Fruit fly (Drosophila melanogaster) whole organism, embryonic: ENCODE data around the gene Vti1a.
A peak's percentile ranks its signal among the peaks of the same experiment; 100 is the strongest.

Experiments
- B-H1 ChIP-seq: fragments of 200-800 bp; sonication (Bioruptor generic); IDR thresholded peaks from 3 replicates; pipeline ENCODE4 v1.3.6; 2022; ENCODE audit warnings: missing biosample characterization, missing genetic modification characterization
- Bgb ChIP-seq: fragments of 200-800 bp; sonication (Bioruptor generic); IDR thresholded peaks from 2 replicates; pipeline ENCODE4 v1.3.6; 2022; ENCODE audit warnings: missing biosample characterization, missing genetic modification characterization; ENCODE audit not compliant: partially characterized antibody
- Blimp-1 ChIP-seq: fragments of 200-800 bp; sonication (Bioruptor generic); optimal IDR thresholded peaks from 3 replicates; lab custom pipeline; 2018; ENCODE audit warnings: missing biosample characterization, missing genetic modification characterization, mild to moderate bottlenecking, moderate library complexity, missing genetic modification reagents
- Bteb2 ChIP-seq: fragments of 200-800 bp; sonication (Bioruptor generic); optimal IDR thresholded peaks from 2 replicates; lab custom pipeline; 2016; ENCODE audit warnings: missing biosample characterization, missing genetic modification characterization
- CG11695 ChIP-seq: fragments of 200-800 bp; sonication (Bioruptor generic); IDR thresholded peaks from 3 replicates; pipeline ENCODE4 v1.3.6; 2022; ENCODE audit warnings: missing biosample characterization, missing genetic modification characterization
- CG12155 ChIP-seq: fragments of 200-800 bp; sonication (Bioruptor generic); optimal IDR thresholded peaks from 3 replicates; lab custom pipeline; 2016; ENCODE audit warnings: missing biosample characterization, missing genetic modification characterization
- CG12942 ChIP-seq: fragments of 200-800 bp; sonication (Bioruptor generic); optimal IDR thresholded peaks from 3 replicates; lab custom pipeline; 2016; ENCODE audit warnings: missing biosample characterization, missing genetic modification characterization
- CG13894 ChIP-seq: fragments of 200-800 bp; sonication (Bioruptor generic); optimal IDR thresholded peaks from 3 replicates; lab custom pipeline; 2018; ENCODE audit warnings: missing biosample characterization, mild to moderate bottlenecking, missing genetic modification characterization, moderate library complexity
- CG15479 ChIP-seq: fragments of 200-800 bp; sonication (Bioruptor generic); optimal IDR thresholded peaks from 3 replicates; lab custom pipeline; 2019; ENCODE audit warnings: missing biosample characterization, mild to moderate bottlenecking, missing genetic modification characterization, moderate library complexity
- CG16779 ChIP-seq: fragments of 200-800 bp; sonication (Bioruptor generic); IDR thresholded peaks from 2 replicates; pipeline ENCODE4 v1.3.6; 2022; ENCODE audit warnings: missing biosample characterization, missing genetic modification characterization
- CG17912 ChIP-seq: fragments of 200-800 bp; sonication (Bioruptor generic); optimal IDR thresholded peaks from 2 replicates; lab custom pipeline; 2018; ENCODE audit warnings: missing biosample characterization, mild to moderate bottlenecking, missing genetic modification characterization
- CG2199 ChIP-seq: fragments of 200-800 bp; sonication (Bioruptor generic); IDR thresholded peaks from 3 replicates; pipeline ENCODE4 v1.3.6; 2022; ENCODE audit warnings: missing biosample characterization, missing genetic modification characterization
- CG2678 ChIP-seq: fragments of 200-800 bp; sonication (Bioruptor generic); optimal IDR thresholded peaks from 3 replicates; lab custom pipeline; 2019; ENCODE audit warnings: missing biosample characterization, mild to moderate bottlenecking, missing genetic modification characterization, moderate library complexity
- CG3281 ChIP-seq: fragments of 200-800 bp; sonication (Bioruptor generic); optimal IDR thresholded peaks from 3 replicates; lab custom pipeline; 2017; ENCODE audit warnings: missing biosample characterization, mild to moderate bottlenecking, missing genetic modification characterization
- CG4328 ChIP-seq: fragments of 200-800 bp; sonication (Bioruptor generic); optimal IDR thresholded peaks from 3 replicates; lab custom pipeline; 2017; ENCODE audit warnings: missing biosample characterization, missing genetic modification reagents, missing genetic modification characterization
- CG5953 ChIP-seq: fragments of 200-800 bp; sonication (Bioruptor generic); IDR thresholded peaks from 2 replicates; pipeline ENCODE4 v1.3.6; 2022; ENCODE audit warnings: missing biosample characterization, missing genetic modification characterization
- CG6854 ChIP-seq: fragments of 200-800 bp; sonication (Bioruptor generic); optimal IDR thresholded peaks from 3 replicates; lab custom pipeline; 2017; ENCODE audit warnings: missing biosample characterization, mild to moderate bottlenecking, missing genetic modification characterization
- CG7839 ChIP-seq: fragments of 200-800 bp; sonication (Bioruptor generic); optimal IDR thresholded peaks from 3 replicates; lab custom pipeline; 2018; ENCODE audit warnings: missing biosample characterization, mild to moderate bottlenecking, missing genetic modification characterization, moderate library complexity
- CG8290 ChIP-seq, 3 experiments: fragments of 200-800 bp; sonication (Bioruptor generic); optimal IDR thresholded peaks; 2 replicates each; lab custom pipeline; 2016 to 2019; ENCODE audit warnings: missing biosample characterization in 3 of 3, missing genetic modification characterization in 3 of 3, mild to moderate bottlenecking in 2 of 3, moderate library complexity in 1 of 3
- Doc2 ChIP-seq: fragments of 200-800 bp; sonication (Bioruptor generic); IDR thresholded peaks from 2 replicates; pipeline ENCODE4 v1.3.6; 2022; ENCODE audit warnings: missing biosample characterization, missing genetic modification characterization
- Doc3 ChIP-seq: fragments of 200-800 bp; sonication (Bioruptor generic); IDR thresholded peaks from 3 replicates; pipeline ENCODE4 v1.3.6; 2022; ENCODE audit warnings: missing biosample characterization, missing genetic modification characterization; ENCODE audit not compliant: partially characterized antibody
- Ets65A ChIP-seq: fragments of 200-800 bp; sonication (Bioruptor generic); peaks from one replicate; lab custom pipeline; 2016; ENCODE audit warnings: missing biosample characterization, missing genetic modification characterization
- Hmr ChIP-seq: fragments of 200-800 bp; sonication (Bioruptor generic); optimal IDR thresholded peaks from 3 replicates; lab custom pipeline; 2017; ENCODE audit warnings: mild to moderate bottlenecking, missing biosample characterization, missing genetic modification reagents, missing genetic modification characterization
- Hr39 ChIP-seq: fragments of >200 bp; optimal IDR thresholded peaks from 2 replicates; lab custom pipeline; 2017
- Hsf ChIP-seq: fragments of 200-800 bp; sonication (Bioruptor generic); optimal IDR thresholded peaks from 3 replicates; lab custom pipeline; 2016; ENCODE audit warnings: missing biosample characterization, missing genetic modification characterization
- Med ChIP-seq: fragments of 200-800 bp; sonication (Bioruptor generic); peaks from one replicate; lab custom pipeline; 2016; ENCODE audit warnings: missing biosample characterization, missing genetic modification characterization, mild to moderate bottlenecking, inconsistent platforms, moderate library complexity
- Myb ChIP-seq: fragments of 200-800 bp; sonication (Bioruptor generic); optimal IDR thresholded peaks from 2 replicates; lab custom pipeline; 2016; ENCODE audit warnings: missing biosample characterization, missing genetic modification characterization
- Nf-YA ChIP-seq: fragments of 200-800 bp; sonication (Bioruptor generic); IDR thresholded peaks from 2 replicates; pipeline ENCODE4 v1.3.6; 2022; ENCODE audit warnings: missing biosample characterization, missing genetic modification characterization
- Optix ChIP-seq: fragments of 200-800 bp; sonication (Bioruptor generic); IDR thresholded peaks from 3 replicates; pipeline ENCODE4 v1.3.6; 2022; ENCODE audit warnings: missing biosample characterization, missing genetic modification characterization
- Ptx1 ChIP-seq: fragments of 200-800 bp; sonication (Bioruptor generic); IDR thresholded peaks from 2 replicates; pipeline ENCODE4 v1.3.6; 2022; ENCODE audit warnings: missing biosample characterization, missing genetic modification characterization
- Sry-δ ChIP-seq: fragments of 200-800 bp; sonication (Bioruptor generic); optimal IDR thresholded peaks from 2 replicates; lab custom pipeline; 2016; ENCODE audit warnings: missing biosample characterization, missing genetic modification characterization
- ac ChIP-seq: fragments of 200-800 bp; sonication (Bioruptor generic); optimal IDR thresholded peaks from 3 replicates; lab custom pipeline; 2017; ENCODE audit warnings: missing biosample characterization, mild to moderate bottlenecking, missing genetic modification characterization
- btn ChIP-seq: fragments of 200-800 bp; sonication (Bioruptor generic); optimal IDR thresholded peaks from 2 replicates; lab custom pipeline; 2016; ENCODE audit warnings: missing biosample characterization, missing genetic modification characterization
- chif ChIP-seq, 2 experiments: fragments of 200-800 bp; sonication (Bioruptor generic); optimal IDR thresholded peaks; 3 replicates each; lab custom pipeline; 2016; ENCODE audit warnings: missing biosample characterization in 2 of 2, missing genetic modification characterization in 2 of 2
- chn ChIP-seq: fragments of 200-800 bp; sonication (Bioruptor generic); optimal IDR thresholded peaks from 2 replicates; lab custom pipeline; 2016; ENCODE audit warnings: missing biosample characterization, missing genetic modification characterization
- crol ChIP-seq: fragments of 200-800 bp; sonication (Bioruptor generic); IDR thresholded peaks from 2 replicates; pipeline ENCODE4 v1.3.6; 2022; ENCODE audit warnings: missing biosample characterization, missing genetic modification characterization
- da ChIP-seq: fragments of 200-800 bp; sonication (Bioruptor generic); optimal IDR thresholded peaks from 2 replicates; lab custom pipeline; 2016; ENCODE audit warnings: missing biosample characterization, missing genetic modification characterization
- danr ChIP-seq: fragments of 200-800 bp; sonication (Bioruptor generic); IDR thresholded peaks from 2 replicates; pipeline ENCODE4 v1.3.6; 2022; ENCODE audit warnings: missing biosample characterization, missing genetic modification characterization
- gce ChIP-seq: fragments of 200-800 bp; sonication (Bioruptor generic); IDR thresholded peaks from 3 replicates; pipeline ENCODE4 v1.3.6; 2022; ENCODE audit warnings: missing biosample characterization, missing genetic modification characterization
- grau ChIP-seq: fragments of 200-800 bp; optimal IDR thresholded peaks from 3 replicates; lab custom pipeline; 2019; ENCODE audit warnings: missing biosample characterization, mild to moderate bottlenecking, missing genetic modification characterization, moderate library complexity
- hkb ChIP-seq, 2 experiments: fragments of 200-800 bp in 1 of 2; fragments of >200 bp in 1 of 2; sonication (Bioruptor generic) in 1 of 2; IDR thresholded peaks in 1 of 2; optimal IDR thresholded peaks in 1 of 2; 2 replicates each; pipeline versions ENCODE4 v1.3.6 to Lab custom; 2017 to 2022; ENCODE audit warnings: missing biosample characterization in 1 of 2, missing genetic modification characterization in 1 of 2
- lilli ChIP-seq: fragments of 200-800 bp; sonication (Bioruptor generic); optimal IDR thresholded peaks from 3 replicates; lab custom pipeline; 2016; ENCODE audit warnings: missing biosample characterization, missing genetic modification characterization
- ro ChIP-seq: fragments of 200-800 bp; sonication (Bioruptor generic); IDR thresholded peaks from 2 replicates; pipeline ENCODE4 v1.3.6; 2022; ENCODE audit warnings: missing biosample characterization, missing genetic modification characterization
- row ChIP-seq: fragments of 200-800 bp; sonication (Bioruptor generic); IDR thresholded peaks from 3 replicates; pipeline ENCODE4 v1.3.6; 2022; ENCODE audit warnings: missing biosample characterization, missing genetic modification characterization
- sens ChIP-seq: fragments of 200-800 bp; sonication (Bioruptor generic); peaks from one replicate; lab custom pipeline; 2016; ENCODE audit warnings: missing biosample characterization, missing genetic modification characterization
- slbo ChIP-seq: fragments of 200-800 bp; sonication (Bioruptor generic); IDR thresholded peaks from 2 replicates; pipeline ENCODE4 v1.3.6; 2022; ENCODE audit warnings: missing biosample characterization, missing genetic modification characterization
- sna ChIP-seq: fragments of 200-800 bp; sonication (Bioruptor generic); IDR thresholded peaks from 2 replicates; pipeline ENCODE4 v1.3.6; 2022; ENCODE audit warnings: missing biosample characterization, missing genetic modification characterization; ENCODE audit not compliant: partially characterized antibody
- sqz ChIP-seq: fragments of 200-800 bp; sonication (Bioruptor generic); optimal IDR thresholded peaks from 3 replicates; lab custom pipeline; 2018; ENCODE audit warnings: missing biosample characterization, mild to moderate bottlenecking, missing genetic modification characterization
- tll ChIP-seq, 2 experiments: fragments of 200-800 bp in 1 of 2; fragments of >200 bp in 1 of 2; sonication (Bioruptor generic) in 1 of 2; optimal IDR thresholded peaks; 2 replicates each; lab custom pipeline; 2017 to 2019; ENCODE audit warnings: missing biosample characterization in 2 of 2, missing genetic modification characterization in 2 of 2, mild to moderate bottlenecking in 1 of 2, moderate library complexity in 1 of 2
- wor ChIP-seq: fragments of 200-800 bp; sonication (Bioruptor generic); IDR thresholded peaks from 2 replicates; pipeline ENCODE4 v1.3.6; 2022; ENCODE audit warnings: missing biosample characterization, missing genetic modification characterization

Vti1a gene

DNA sequence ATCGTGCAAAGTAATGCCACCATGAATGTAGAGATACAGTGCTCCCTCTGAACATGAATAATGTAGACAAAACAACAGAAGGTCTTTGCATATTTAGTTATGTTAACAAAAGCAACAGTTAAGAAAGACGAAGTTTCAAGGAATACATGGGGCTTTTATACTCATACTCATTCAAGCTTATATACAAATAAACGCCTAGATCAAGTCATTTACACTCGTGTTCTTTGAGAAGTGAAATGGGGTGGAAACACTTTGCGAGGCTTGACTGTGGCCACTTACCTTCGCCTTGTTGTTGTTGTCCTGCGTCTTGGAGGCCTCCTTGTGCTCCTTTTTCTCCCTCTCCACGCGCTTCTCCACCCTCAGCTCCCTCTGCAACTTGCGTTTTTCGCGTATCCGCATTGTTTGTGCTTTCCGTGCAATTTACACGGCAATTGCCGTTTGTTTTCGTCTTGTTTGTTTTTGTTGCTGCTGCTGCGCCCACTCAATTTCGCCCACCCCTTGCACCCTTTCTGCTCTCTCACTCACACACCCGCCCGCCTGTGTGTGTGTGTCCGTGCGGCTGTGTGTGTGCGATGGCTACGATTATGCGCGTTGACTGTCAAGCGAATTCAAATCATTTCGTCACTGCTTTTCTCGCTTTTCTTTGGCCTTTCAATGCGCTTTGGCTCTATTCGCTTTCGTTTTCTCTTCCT, 7.8 kb downstream of the Vti1a start (continued):
- TF ChIP-seq sqz (no peak), CG16779 (GFP tag; lab: Robert Waterston, UW) (no peak), CG5953 (no peak), wor (GFP tag; lab: Robert Waterston, UW) (no peak), CG3281 (GFP tag; lab: Kevin White, UChicago) (no peak), lilli (no peak), CG2199 (no peak), CG13894 (tag; lab: Kevin White, UChicago) (peak; percentile 42), Sry-δ (GFP tag; lab: Kevin White, UChicago) (no peak), CG8290 (GFP tag; optimal IDR thresholded peaks at IDR 0.05; lab: Kevin White, UChicago) (no peak), CG8290 (tag; optimal IDR thresholded peaks at IDR 0.05; lab: Kevin White, UChicago) (no peak), row (GFP tag; lab: Robert Waterston, UW) (peak; percentile 63), CG7839 (tag; lab: Kevin White, UChicago) (peak; percentile 37), Bteb2 (GFP tag; lab: Kevin White, UChicago) (no peak), chn (peak; percentile 19), Hsf (peak; percentile 0), danr (no peak), CG2678 (tag; lab: Kevin White, UChicago) (peak; percentile 17), B-H1 (GFP tag; lab: Robert Waterston, UW) (no peak), Hr39 (peak; percentile 89), Hmr (GFP tag; lab: Kevin White, UChicago) (no peak), ac (GFP tag; lab: Kevin White, UChicago) (no peak), CG6854 (GFP tag; lab: Kevin White, UChicago) (no peak), Nf-YA (GFP tag; lab: Robert Waterston, UW) (no peak), chif (GFP tag; optimal IDR thresholded peaks at IDR 0.05; lab: Kevin White, UChicago) (no peak), btn (GFP tag; lab: Kevin White, UChicago) (no peak), CG15479 (no peak), CG4328 (GFP tag; lab: Kevin White, UChicago) (no peak), CG17912 (GFP tag; lab: Kevin White, UChicago) (no peak), hkb (optimal IDR thresholded peaks at IDR 0.05; lab: Kevin White, UChicago) (no peak), hkb (GFP tag; IDR thresholded peaks at IDR 0.05; lab: Robert Waterston, UW) (no peak; the same call in 1 of the 2 replicates), Ptx1 (GFP tag; lab: Robert Waterston, UW) (0 out of 2 replicates have a peak, but pooled peaks have one; percentile 9), Ets65A (GFP tag; lab: Kevin White, UChicago) (peak; percentile 71), CG12942 (GFP tag; lab: Kevin White, UChicago) (no peak), Med (GFP tag; lab: Kevin White, UChicago) (peak; percentile 7), gce (GFP tag; lab: Robert Waterston, UW) (no peak), sna (no peak), crol (peak; percentile 77), Doc2 (GFP tag; lab: Robert Waterston, UW) (no peak), CG11695 (no peak), da (GFP tag; lab: Kevin White, UChicago) (no peak), Blimp-1 (GFP tag; lab: Kevin White, UChicago) (no peak), Myb (GFP tag; lab: Kevin White, UChicago) (peak; percentile 5), sens (GFP tag; lab: Kevin White, UChicago) (peak; percentile 50), CG12155 (GFP tag; lab: Kevin White, UChicago) (no peak), tll (GFP tag; optimal IDR thresholded peaks at IDR 0.05; lab: Kevin White, UChicago) (peak in 1 of 2 experiments; percentile 33), Optix (no peak), slbo (GFP tag; lab: Robert Waterston, UW) (peak; percentile 36), grau (tag; lab: Kevin White, UChicago) (peak; percentile 86), ro (no peak), Doc3 (GFP tag; lab: Robert Waterston, UW) (0 out of 3 replicates have a peak, but pooled peaks have one; percentile 38), Bgb (GFP tag; lab: Robert Waterston, UW) (0 out of 2 replicates have a peak, but pooled peaks have one; percentile 8)
